Worm (Caenorhabditis elegans): Measurements from ENCODE around the gene gnrr-4.

The gnrr-4 gene

DNA sequence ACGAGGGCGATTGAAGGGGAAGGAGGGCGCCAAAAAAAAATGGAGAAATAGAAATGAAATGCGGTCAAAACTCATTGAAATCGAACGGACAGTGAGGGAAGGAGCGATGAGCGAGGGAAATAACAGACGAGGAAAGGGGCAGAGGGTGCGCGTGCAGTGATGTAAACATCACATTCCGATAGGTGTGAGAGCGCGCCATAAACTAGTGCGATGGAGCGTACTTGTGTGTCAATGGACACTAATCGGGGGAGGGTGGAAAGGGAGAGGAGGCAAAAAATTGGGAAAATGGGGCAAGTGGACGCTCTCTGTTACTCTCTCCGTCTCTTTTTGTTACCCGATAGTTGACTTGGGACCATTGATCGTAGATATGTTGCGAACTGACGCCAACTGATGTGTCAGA is 20.8 kb upstream of the gnrr-4 start (continued):
- TF ChIP-seq mdl-1 (tag; optimal IDR thresholded peaks at IDR 0.05): peak in 1 of 2 experiments; percentile 63
- no peak for TF ChIP-seq Y116A8C.19 (tag; optimal IDR thresholded peaks at IDR 0.05; ENCODE audit: borderline replicate concordance)
- no peak for TF ChIP-seq ceh-88 (GFP tag; IDR thresholded peaks at IDR 0.05)
- peak; percentile 25 to 66 (median 44) for TF ChIP-seq dpl-1 (GFP tag; optimal IDR thresholded peaks at IDR 0.05)
- no peak for TF ChIP-seq nhr-237 (tag; optimal IDR thresholded peaks at IDR 0.05)
- TF ChIP-seq grh-1 (GFP tag; IDR thresholded peaks at IDR 0.05): peak; percentile 30; the same call in 1 of the 2 replicates
- TF ChIP-seq aly-2 (tag; optimal IDR thresholded peaks at IDR 0.05): no peak
- TF ChIP-seq nhr-71 (tag; optimal IDR thresholded peaks at IDR 0.05): peak; percentile 70
- peak; percentile 35 for TF ChIP-seq lin-13 (GFP tag; optimal IDR thresholded peaks at IDR 0.05)
- peak; percentile 12 for TF ChIP-seq dsc-1 (tag; optimal IDR thresholded peaks at IDR 0.05)
- peak; percentile 4 for TF ChIP-seq fkh-10 (GFP tag; optimal IDR thresholded peaks at IDR 0.05)
- TF ChIP-seq C34B4.2 (tag; optimal IDR thresholded peaks at IDR 0.05): no peak
- no peak for TF ChIP-seq C04F5.9 (tag; optimal IDR thresholded peaks at IDR 0.05)
- no peak for TF ChIP-seq irx-1 (tag; optimal IDR thresholded peaks at IDR 0.05)
- peak; percentile 5 for TF ChIP-seq ztf-4 (tag; optimal IDR thresholded peaks at IDR 0.05)
- no peak for TF ChIP-seq hlh-4 (tag; optimal IDR thresholded peaks at IDR 0.05)
- no peak for TF ChIP-seq nhr-28 (tag; optimal IDR thresholded peaks at IDR 0.05)
- peak; percentile 93 for TF ChIP-seq lin-14 (GFP tag; optimal IDR thresholded peaks at IDR 0.05)
- TF ChIP-seq efl-1 (optimal IDR thresholded peaks at IDR 0.05): peak; percentile 28 to 47
- peak; percentile 24 to 93 for TF ChIP-seq efl-1 (GFP tag; optimal IDR thresholded peaks at IDR 0.05 in 1 of 2)
- no peak for TF ChIP-seq pax-3 (tag; optimal IDR thresholded peaks at IDR 0.05)
- peak; percentile 51 for TF ChIP-seq xbp-1 (tag; optimal IDR thresholded peaks at IDR 0.05)
- TF ChIP-seq egl-13 (tag; optimal IDR thresholded peaks at IDR 0.05): peak; percentile 47
- peak; percentile 10 for TF ChIP-seq lin-15B (tag; optimal IDR thresholded peaks at IDR 0.05)
- no peak for TF ChIP-seq mab-9 (GFP tag; IDR thresholded peaks at IDR 0.05)
- TF ChIP-seq nhr-12 (tag; optimal IDR thresholded peaks at IDR 0.05): no peak
- TF ChIP-seq unc-30 (tag; optimal IDR thresholded peaks at IDR 0.05): no peak
- peak; percentile 72 for TF ChIP-seq fkh-8 (tag; optimal IDR thresholded peaks at IDR 0.05)
- peak; percentile 65 to 79 for TF ChIP-seq lin-35 (GFP tag; optimal IDR thresholded peaks at IDR 0.05)
- TF ChIP-seq unc-130 (tag; optimal IDR thresholded peaks at IDR 0.05): peak; percentile 29
- peak in 2 of 3 experiments; percentile 37 to 52 for TF ChIP-seq ceh-82 (tag; optimal IDR thresholded peaks at IDR 0.05)
- TF ChIP-seq ceh-90 (tag; optimal IDR thresholded peaks at IDR 0.05): no peak
- TF ChIP-seq mef-2 (tag; optimal IDR thresholded peaks at IDR 0.05): no peak
- peak; percentile 29 for TF ChIP-seq snpc-4 (tag; optimal IDR thresholded peaks at IDR 0.05)
- no peak for TF ChIP-seq isw-1 (GFP tag; IDR thresholded peaks at IDR 0.05)
- TF ChIP-seq tbx-2 (tag; optimal IDR thresholded peaks at IDR 0.05): peak; percentile 42
- TF ChIP-seq vab-15 (tag; optimal IDR thresholded peaks at IDR 0.05): peak; percentile 9
- TF ChIP-seq elt-2 (tag; optimal IDR thresholded peaks at IDR 0.05): no peak
- no peak for TF ChIP-seq pqm-1 (tag; optimal IDR thresholded peaks at IDR 0.05)
- peak; percentile 55 for TF ChIP-seq swsn-7 (tag; optimal IDR thresholded peaks at IDR 0.05)
- TF ChIP-seq efl-3 (GFP tag; optimal IDR thresholded peaks at IDR 0.05): no peak
- TF ChIP-seq jun-1 (tag; optimal IDR thresholded peaks at IDR 0.05): no peak
- TF ChIP-seq snu-23 (GFP tag; optimal IDR thresholded peaks at IDR 0.05): peak; percentile 68
- peak; percentile 4 for TF ChIP-seq nhr-90 (tag; optimal IDR thresholded peaks at IDR 0.05; ENCODE audit: poor library complexity)
- TF ChIP-seq skn-1 (tag; optimal IDR thresholded peaks at IDR 0.05): peak; percentile 53
- TF ChIP-seq hlh-17 (GFP tag; optimal IDR thresholded peaks at IDR 0.05; ENCODE audit: borderline replicate concordance): no peak
- peak; percentile 51 for TF ChIP-seq nhr-19 (GFP tag; conservative IDR thresholded peaks at IDR 0.05)
- TF ChIP-seq ces-1 (GFP tag; optimal IDR thresholded peaks at IDR 0.05): no peak
- TF ChIP-seq sup-37 (GFP tag; optimal IDR thresholded peaks at IDR 0.05): no peak
- TF ChIP-seq lir-3 (tag; optimal IDR thresholded peaks at IDR 0.05; ENCODE audit: poor library complexity): no peak
- TF ChIP-seq nhr-85 (tag): peak; percentile 78
- no peak for TF ChIP-seq ceh-8 (GFP tag; optimal IDR thresholded peaks at IDR 0.05)
- no peak for TF ChIP-seq fkh-4 (tag; optimal IDR thresholded peaks at IDR 0.05; ENCODE audit: borderline replicate concordance)

All from whole organism, L1 larva.